Fruit fly (Drosophila melanogaster) Kc167 (cell line): Measurements from ENCODE around the gene puc.

Experiments used
- Myc ChIP-seq: fragments of >200 bp; optimal IDR thresholded peaks from 2 replicates; lab custom pipeline; 2017; ENCODE audit warnings: missing external identifiers
- Sin3A ChIP-seq: fragments of >200 bp; optimal IDR thresholded peaks from 2 replicates; lab custom pipeline; 2018; ENCODE audit warnings: missing external identifiers
- h ChIP-seq: fragments of >200 bp; optimal IDR thresholded peaks from 3 replicates; lab custom pipeline; 2018; ENCODE audit warnings: missing external identifiers
- insv ChIP-seq: fragments of >200 bp; optimal IDR thresholded peaks from 3 replicates; lab custom pipeline; 2018; ENCODE audit warnings: missing external identifiers
- ttk ChIP-seq: sonication (Bioruptor generic); optimal IDR thresholded peaks from 2 replicates; lab custom pipeline; 2017; ENCODE audit warnings: missing external identifiers

dm6 chr3R:8127151-8127690, 22.1 kb downstream of the puc start:
- TF ChIP-seq insv: no peak
- TF ChIP-seq Sin3A (lab: Kevin White, UChicago): no peak
- TF ChIP-seq h: no peak
- TF ChIP-seq ttk (lab: Kevin White, UChicago): no peak
- TF ChIP-seq Myc (lab: Kevin White, UChicago): no peak
